Worm (Caenorhabditis elegans) whole organism, late embryonic: ENCODE results near the gene F54E2.5.

ENCODE experiments used
- C08G9.2 ChIP-seq: sonication (generic microtip); optimal IDR thresholded peaks from 2 replicates; lab custom pipeline; 2016; ENCODE audit warnings: mild to moderate bottlenecking, missing genetic modification characterization, moderate library complexity, missing compliant biosample characterization
- ahr-1 ChIP-seq: sonication (generic microtip); optimal IDR thresholded peaks from 2 replicates; lab custom pipeline; 2016; ENCODE audit warnings: missing genetic modification characterization, missing compliant biosample characterization
- ceh-2 ChIP-seq: sonication (generic microtip); optimal IDR thresholded peaks from 2 replicates; lab custom pipeline; 2016; ENCODE audit warnings: missing genotype, missing genetic modification characterization, missing compliant biosample characterization
- ceh-24 ChIP-seq: sonication (generic microtip); optimal IDR thresholded peaks from 2 replicates; lab custom pipeline; 2016; ENCODE audit warnings: mild to moderate bottlenecking, missing genetic modification characterization, missing compliant biosample characterization
- elt-2 ChIP-seq: sonication (generic microtip); optimal IDR thresholded peaks from 2 replicates; lab custom pipeline; 2016; ENCODE audit warnings: missing genetic modification reagents, missing genetic modification characterization, missing compliant biosample characterization
- elt-4 ChIP-seq: sonication (generic microtip); optimal IDR thresholded peaks from 2 replicates; lab custom pipeline; 2016; ENCODE audit warnings: missing genetic modification characterization, missing compliant biosample characterization
- hlh-13 ChIP-seq: fragments of 200-800 bp; sonication (Bioruptor generic); optimal IDR thresholded peaks from 2 replicates; lab custom pipeline; 2018; ENCODE audit warnings: mild to moderate bottlenecking, missing genetic modification characterization, missing compliant biosample characterization
- hlh-6 ChIP-seq: sonication (generic microtip); optimal IDR thresholded peaks from 2 replicates; lab custom pipeline; 2016; ENCODE audit warnings: missing genotype, missing genetic modification characterization, missing compliant biosample characterization
- npax-4 ChIP-seq: sonication (generic microtip); optimal IDR thresholded peaks from 2 replicates; lab custom pipeline; 2016; ENCODE audit warnings: missing genetic modification characterization, missing compliant biosample characterization
- pat-9 ChIP-seq: fragments of 200-800 bp; sonication (Bioruptor generic); optimal IDR thresholded peaks from 2 replicates; lab custom pipeline; 2018; ENCODE audit warnings: mild to moderate bottlenecking, missing genetic modification characterization, moderate library complexity, missing compliant biosample characterization
- pha-2 ChIP-seq: sonication (generic microtip); optimal IDR thresholded peaks from 2 replicates; lab custom pipeline; 2017; ENCODE audit warnings: mild to moderate bottlenecking, missing genetic modification characterization, missing compliant biosample characterization
- tbx-7 ChIP-seq: sonication (generic microtip); optimal IDR thresholded peaks from 2 replicates; lab custom pipeline; 2016; ENCODE audit warnings: missing genotype, missing genetic modification characterization, missing compliant biosample characterization
- ztf-16 ChIP-seq: sonication (generic microtip); optimal IDR thresholded peaks from 2 replicates; lab custom pipeline; 2017; ENCODE audit warnings: missing genetic modification characterization, missing compliant biosample characterization

The F54E2.5 gene

ce11 chrV:2765052-2765451, 50.8 kb downstream of the F54E2.5 start, which contains the start of gene dhs-14:
TSS of gene dhs-14 (minus strand) at chrV:2765200.
- TF ChIP-seq ceh-24 (no peak), hlh-13 (GFP tag; lab: Kevin White, UChicago) (no peak), ztf-16 (tag; lab: Kevin White, UChicago) (no peak), pha-2 (tag; lab: Kevin White, UChicago) (no peak), npax-4 (tag; lab: Kevin White, UChicago) (no peak), tbx-7 (tag; lab: Kevin White, UChicago) (no peak), pat-9 (tag; lab: Kevin White, UChicago) (no peak), elt-4 (tag; lab: Kevin White, UChicago) (no peak), C08G9.2 (no peak), hlh-6 (tag; lab: Kevin White, UChicago) (no peak), ceh-2 (tag; lab: Kevin White, UChicago) (no peak), ahr-1 (tag; lab: Kevin White, UChicago) (no peak), elt-2 (tag; lab: Kevin White, UChicago) (no peak)
